Worm (Caenorhabditis elegans): ENCODE data around the gene C54F6.15.

DNA sequence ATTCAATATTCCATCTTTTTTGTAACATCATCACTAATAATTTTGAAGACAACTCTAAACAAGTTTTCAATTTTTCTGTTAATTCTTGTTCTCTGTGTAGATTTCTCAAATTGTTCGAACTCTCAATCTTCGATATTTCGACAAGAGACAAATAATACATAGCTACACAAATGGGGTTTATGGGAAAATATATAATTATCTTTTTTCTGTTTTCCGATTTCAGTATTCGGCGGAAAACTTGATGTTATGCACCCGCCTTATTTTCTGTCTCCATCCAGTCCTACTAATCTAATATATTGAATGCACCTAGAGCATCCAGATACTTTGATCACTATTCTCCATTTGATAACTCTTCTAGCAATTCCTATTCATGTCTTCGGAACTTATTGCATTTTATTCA is 16.8 kb upstream of the C54F6.15 start, which contains the start of gene srh-268:
- no peak for TF ChIP-seq ama-1 (optimal IDR thresholded peaks at IDR 0.05)
- no peak for TF ChIP-seq C08G9.2 (tag; optimal IDR thresholded peaks at IDR 0.05)
- TF ChIP-seq ceh-45 (GFP tag; IDR thresholded peaks at IDR 0.05): no peak
- no peak for TF ChIP-seq npax-4 (tag; optimal IDR thresholded peaks at IDR 0.05)
- TF ChIP-seq pax-1 (tag; optimal IDR thresholded peaks at IDR 0.05): no peak
- no peak for TF ChIP-seq F13H6.1 (tag; optimal IDR thresholded peaks at IDR 0.05)
- TF ChIP-seq ceh-19 (GFP tag; optimal IDR thresholded peaks at IDR 0.05): no peak
- no peak for TF ChIP-seq rnt-1 (tag; optimal IDR thresholded peaks at IDR 0.05)
